Fruit fly (Drosophila melanogaster): ENCODE results near the gene RASSF8.

DNA sequence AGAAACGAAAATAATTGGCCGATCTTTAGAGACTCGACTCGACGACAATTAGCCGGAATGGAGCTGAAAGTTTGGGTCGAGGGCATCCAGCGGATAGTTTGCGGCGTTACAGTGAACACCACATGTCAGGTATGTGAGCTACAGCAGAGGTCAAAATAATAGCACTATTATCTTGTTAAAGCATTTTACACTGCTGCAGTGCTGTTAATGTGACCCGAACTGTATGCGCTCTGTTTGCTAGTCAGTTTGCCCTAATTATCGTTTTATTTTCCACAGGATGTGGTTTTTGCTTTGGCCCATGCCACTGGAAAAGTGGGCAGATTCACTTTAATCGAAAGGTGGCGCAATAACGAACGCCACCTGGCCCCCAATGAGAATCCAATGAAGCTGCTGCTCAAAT lies 763 bp downstream of the RASSF8 start:
- TF ChIP-seq dsf (GFP tag; optimal IDR thresholded peaks at IDR 0.05; ENCODE audit: borderline replicate concordance) (no peak), sage (GFP tag; optimal IDR thresholded peaks at IDR 0.05) (no peak), pan (optimal IDR thresholded peaks at IDR 0.05) (no peak), OdsH (GFP tag; optimal IDR thresholded peaks at IDR 0.05) (no peak), psq (GFP tag; optimal IDR thresholded peaks at IDR 0.05) (no peak), ey (GFP tag; optimal IDR thresholded peaks at IDR 0.05) (no peak), Jra (GFP tag; optimal IDR thresholded peaks at IDR 0.05) (no peak), usp (GFP tag; optimal IDR thresholded peaks at IDR 0.05) (no peak), foxo (GFP tag; optimal IDR thresholded peaks at IDR 0.05) (no peak), dl (GFP tag; optimal IDR thresholded peaks at IDR 0.05; ENCODE audit: insufficient read depth in 1 of 2, partially characterized antibody in 2 of 2) (no peak), Vsx2 (GFP tag; optimal IDR thresholded peaks at IDR 0.05; ENCODE audit: partially characterized antibody) (no peak)
